Fruit fly (Drosophila melanogaster) whole organism: ENCODE results near the gene hid.

Experiments
- CG8478 ChIP-seq: fragments of >200 bp; optimal IDR thresholded peaks from 2 replicates; lab custom pipeline; 2018; ENCODE audit warnings: inconsistent platforms
- Dll ChIP-seq: fragments of >200 bp; optimal IDR thresholded peaks from 2 replicates; lab custom pipeline; 2017
- EcR ChIP-seq, 2 experiments: fragments of >200 bp; optimal IDR thresholded peaks; 2 replicates each; lab custom pipeline; 2017; ENCODE audit warnings: missing biosample characterization in 2 of 2, missing genetic modification characterization in 2 of 2, missing genetic modification reagents in 2 of 2
- pan ChIP-seq: fragments of >200 bp; optimal IDR thresholded peaks from 2 replicates; lab custom pipeline; 2017
- psq ChIP-seq: fragments of >200 bp; optimal IDR thresholded peaks from 2 replicates; lab custom pipeline; 2017
- usp ChIP-seq: fragments of >200 bp; optimal IDR thresholded peaks from 2 replicates; lab custom pipeline; 2017; ENCODE audit warnings: missing biosample characterization, missing genetic modification characterization, mixed read lengths

hid gene

DNA sequence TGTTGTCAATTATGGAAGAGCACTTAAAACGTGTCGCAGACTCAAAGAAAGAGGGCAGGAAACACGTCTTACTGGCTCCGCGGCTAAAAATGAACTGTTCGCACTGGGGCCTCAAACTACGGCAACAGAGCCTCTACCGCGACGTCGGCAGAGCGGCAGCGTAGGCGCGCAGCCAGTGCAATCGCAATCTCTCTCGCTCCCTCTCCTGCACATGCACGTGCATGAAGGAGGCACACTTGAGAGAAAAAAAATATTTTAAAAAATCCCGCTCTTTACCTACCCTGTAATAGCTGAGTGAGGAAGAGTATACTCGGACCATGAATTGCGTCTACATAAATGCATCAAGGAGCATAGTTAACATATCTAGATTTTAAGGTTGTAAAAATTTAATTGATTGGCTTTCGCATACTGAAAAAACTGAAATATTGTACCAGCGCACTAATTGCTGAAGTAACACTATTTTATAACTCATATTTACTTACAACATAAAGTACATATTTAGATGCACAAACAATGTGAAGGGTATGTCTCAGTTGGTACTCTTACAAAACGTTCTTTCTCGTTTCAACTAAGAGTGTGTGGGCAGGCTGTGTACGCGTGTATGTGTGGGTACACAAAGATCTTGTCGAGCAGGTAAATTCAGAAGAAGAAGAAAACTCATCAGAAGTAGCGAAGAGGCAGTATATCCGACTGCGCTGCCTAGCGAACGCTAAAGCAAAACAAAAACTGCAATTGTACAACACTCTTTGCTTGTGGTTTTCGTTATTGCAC, at the start of gene hid:
hid (minus strand) TSS at position 100 of the 771 bp plus-strand sequence.
- TF ChIP-seq Dll (peak; percentile 76), CG8478 (no peak), psq (lab: Kevin White, UChicago) (peak; percentile 7), pan (lab: Kevin White, UChicago) (peak; percentile 98), EcR (GFP tag; optimal IDR thresholded peaks at IDR 0.05; lab: Kevin White, UChicago) (no peak), usp (GFP tag; lab: Kevin White, UChicago) (no peak)

DNA sequence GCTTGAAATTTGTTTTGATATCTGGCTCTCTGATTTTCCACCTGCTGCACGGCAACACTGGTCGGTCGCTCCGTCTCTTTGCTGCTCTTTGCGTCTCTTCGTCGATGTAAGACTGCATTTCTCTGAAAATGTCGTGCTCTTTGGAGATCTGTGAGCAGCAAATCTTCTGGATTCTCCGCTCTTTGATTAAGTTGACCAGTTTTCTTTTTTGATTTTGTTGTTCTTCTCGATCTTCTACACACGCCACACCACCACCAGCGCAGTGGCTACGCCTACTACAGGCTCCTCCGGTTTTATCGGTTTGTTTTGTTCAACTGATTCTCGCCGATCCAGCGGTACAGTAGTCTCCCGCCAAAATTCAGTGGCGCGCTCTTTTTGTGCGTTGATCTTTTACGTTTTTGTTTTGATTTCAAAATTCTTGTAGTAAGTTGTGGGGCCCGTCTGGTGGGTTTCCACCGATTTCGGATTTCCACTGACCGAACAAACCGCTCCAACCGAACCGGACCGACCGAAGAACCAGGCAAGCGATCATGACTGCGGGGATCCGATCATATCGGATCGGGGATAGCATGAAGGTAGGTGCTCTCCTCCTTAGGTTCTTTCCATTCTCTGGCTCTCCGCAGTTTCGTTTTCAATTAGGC, 48.9 kb upstream of the hid start:
- peak in 1 of 2 experiments; percentile 12 for TF ChIP-seq EcR (GFP tag; optimal IDR thresholded peaks at IDR 0.05; lab: Kevin White, UChicago)
- TF ChIP-seq usp (GFP tag; lab: Kevin White, UChicago), result no peak

dm6 chr3L:18232984-18233738, 47.7 kb upstream of the hid start:
- TF ChIP-seq EcR (GFP tag; optimal IDR thresholded peaks at IDR 0.05; lab: Kevin White, UChicago), result peak in 1 of 2 experiments; percentile 87
- TF ChIP-seq Dll, result no peak
- TF ChIP-seq usp (GFP tag; lab: Kevin White, UChicago), result no peak

- TF ChIP-seq EcR (GFP tag; optimal IDR thresholded peaks at IDR 0.05; lab: Kevin White, UChicago) (peak in 1 of 2 experiments; percentile 94), CG8478 (no peak)
Observed at dm6 chr3L:18231927-18232721, 46.7 kb upstream of the hid start.

DNA sequence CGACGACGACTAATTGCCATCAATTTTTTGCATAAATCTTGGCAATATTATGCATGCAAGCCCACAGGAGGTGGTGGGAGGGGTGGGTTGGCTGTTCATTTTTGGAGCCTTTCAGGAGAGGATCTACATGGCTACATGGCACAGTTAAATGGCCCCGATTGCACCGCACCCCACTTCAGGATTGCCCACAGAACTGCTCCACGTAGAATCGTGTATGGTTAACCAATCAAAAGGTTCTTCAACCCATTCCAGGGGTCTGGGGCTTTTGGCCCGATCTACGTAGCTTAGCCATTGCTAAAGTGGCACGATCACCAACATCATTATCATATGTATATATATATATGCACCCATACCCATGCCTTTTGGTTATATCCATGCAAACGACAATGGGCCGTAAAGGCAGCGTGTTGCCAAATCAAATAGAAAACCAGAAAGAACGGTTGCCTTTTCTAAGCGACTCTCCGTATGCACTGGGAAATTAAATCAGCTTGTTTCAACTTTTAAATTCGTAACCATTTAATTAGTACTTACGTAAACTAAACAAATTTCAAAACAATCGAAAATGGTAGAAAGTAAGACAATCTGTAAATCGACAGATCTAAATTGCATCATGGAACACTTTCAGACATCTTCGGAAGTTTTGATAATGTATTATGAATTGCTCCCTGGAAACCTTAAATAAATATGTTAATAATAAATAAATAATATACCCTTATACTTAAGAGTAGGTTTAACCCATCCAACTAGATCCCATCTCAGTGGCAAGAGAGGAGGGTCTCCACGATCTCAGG, 45.8 kb upstream of the hid start:
- TF ChIP-seq pan (lab: Kevin White, UChicago) (no peak), CG8478 (no peak), EcR (GFP tag; optimal IDR thresholded peaks at IDR 0.05; lab: Kevin White, UChicago) (peak in 1 of 2 experiments; percentile 83), usp (GFP tag; lab: Kevin White, UChicago) (no peak)

DNA sequence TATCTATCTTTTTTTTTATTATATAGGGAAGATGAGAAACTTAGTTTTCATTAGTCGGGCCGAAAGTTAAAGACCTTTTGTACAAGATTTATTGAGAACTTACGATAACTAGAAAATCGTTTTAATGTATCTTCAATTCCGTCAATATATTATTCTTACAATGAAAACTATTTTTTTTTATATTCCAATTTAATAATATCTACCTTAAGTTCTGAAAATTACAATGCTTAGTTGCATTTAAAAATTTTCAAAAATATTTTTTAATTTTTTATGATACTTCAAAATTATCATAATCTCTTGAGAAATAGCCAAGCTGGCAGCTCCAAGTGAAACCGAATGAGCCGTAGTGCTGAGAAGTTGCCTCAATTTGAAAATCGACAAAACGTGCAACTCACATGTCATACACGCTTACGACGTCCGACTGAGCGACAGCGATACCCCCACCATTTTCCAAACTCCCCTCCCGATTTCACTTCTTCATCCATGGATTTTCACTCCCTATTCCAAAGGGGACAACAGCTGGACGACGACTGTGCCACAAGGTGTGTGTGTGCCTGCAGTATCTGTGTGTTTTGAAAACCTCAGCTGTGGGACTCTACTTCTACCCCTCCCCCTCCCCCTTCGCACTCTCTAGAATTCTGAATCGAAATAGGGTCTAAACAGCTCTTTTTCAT, 43.6 kb upstream of the hid start:
- TF ChIP-seq Dll, result no peak
- TF ChIP-seq CG8478, result no peak
- TF ChIP-seq psq (lab: Kevin White, UChicago), result no peak
- no peak for TF ChIP-seq pan (lab: Kevin White, UChicago)

DNA sequence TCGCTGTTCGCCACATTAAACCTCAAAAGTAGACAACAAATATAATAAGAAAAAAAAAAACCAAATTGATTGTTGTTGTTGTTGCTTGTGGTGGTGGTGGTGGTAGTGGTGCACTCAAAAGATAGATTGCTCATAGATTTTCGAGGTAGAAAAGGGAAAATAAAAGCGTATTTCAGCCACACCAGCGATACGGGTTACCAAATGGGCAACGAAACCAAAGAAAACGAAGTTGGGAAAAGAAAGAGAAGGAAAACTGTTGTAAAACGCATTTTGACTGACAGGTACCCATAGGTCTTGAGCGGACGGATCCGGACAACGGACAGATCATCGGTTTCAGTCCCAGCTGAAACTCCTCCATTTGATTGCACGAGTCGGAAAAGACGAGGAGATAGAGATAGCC, 43.1 kb upstream of the hid start:
- no peak for TF ChIP-seq psq (lab: Kevin White, UChicago)
- TF ChIP-seq EcR (GFP tag; optimal IDR thresholded peaks at IDR 0.05; lab: Kevin White, UChicago), result no peak
- TF ChIP-seq CG8478, result no peak
- TF ChIP-seq Dll, result no peak
- TF ChIP-seq usp (GFP tag; lab: Kevin White, UChicago), result no peak
- TF ChIP-seq pan (lab: Kevin White, UChicago), result no peak

DNA sequence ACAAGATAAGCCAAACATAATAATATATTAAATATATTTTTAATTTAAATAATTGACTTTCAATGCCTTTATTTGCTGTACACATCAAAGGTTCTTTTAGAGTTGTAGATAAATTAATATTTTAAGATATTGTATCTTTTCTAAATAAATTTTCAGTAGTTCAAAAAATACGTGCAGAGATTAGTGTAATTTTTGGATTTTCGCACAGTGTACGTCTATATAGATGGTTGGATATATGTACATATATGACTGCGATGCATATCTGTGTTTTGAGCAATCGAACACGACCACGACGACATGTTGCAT, 41.9 kb upstream of the hid start:
- TF ChIP-seq psq (lab: Kevin White, UChicago) (no peak), CG8478 (no peak), pan (lab: Kevin White, UChicago) (no peak), EcR (GFP tag; optimal IDR thresholded peaks at IDR 0.05; lab: Kevin White, UChicago) (no peak), usp (GFP tag; lab: Kevin White, UChicago) (no peak), Dll (no peak)

- TF ChIP-seq CG8478 (no peak), psq (lab: Kevin White, UChicago) (no peak), EcR (GFP tag; optimal IDR thresholded peaks at IDR 0.05; lab: Kevin White, UChicago) (no peak), pan (lab: Kevin White, UChicago) (no peak), usp (GFP tag; lab: Kevin White, UChicago) (no peak)
Observed at dm6 chr3L:18226682-18227410, 41.4 kb upstream of the hid start.
